Fruit fly (Drosophila melanogaster) whole organism, adult: ENCODE results near the gene GATAe.
A peak's percentile ranks its signal among the peaks of the same experiment; 100 is the strongest.

Experiments used
- CG11617 ChIP-seq: fragments of 200-800 bp; sonication (Bioruptor generic); optimal IDR thresholded peaks from 2 replicates; lab custom pipeline; 2017; ENCODE audit warnings: mild to moderate bottlenecking, missing biosample characterization, missing genetic modification reagents, missing genetic modification characterization
- CG12768 ChIP-seq: fragments of 200-800 bp; sonication (Bioruptor generic); optimal IDR thresholded peaks from 2 replicates; lab custom pipeline; 2017; ENCODE audit warnings: missing biosample characterization, missing genetic modification characterization, mild to moderate bottlenecking, moderate library complexity, missing genetic modification reagents
- CG14711 ChIP-seq: fragments of 200-800 bp; sonication (Bioruptor generic); optimal IDR thresholded peaks from 2 replicates; lab custom pipeline; 2018; ENCODE audit warnings: missing biosample characterization, mild to moderate bottlenecking, missing genetic modification characterization, moderate library complexity
- CG1620 ChIP-seq: fragments of 200-800 bp; sonication (Bioruptor generic); optimal IDR thresholded peaks from 2 replicates; lab custom pipeline; 2016; ENCODE audit warnings: missing biosample characterization, missing genetic modification characterization
- CG33017 ChIP-seq: fragments of 200-800 bp; sonication (Bioruptor generic); optimal IDR thresholded peaks from 2 replicates; lab custom pipeline; 2018; ENCODE audit warnings: missing biosample characterization, mild to moderate bottlenecking, missing genetic modification characterization, moderate library complexity
- CG5204 ChIP-seq: fragments of 200-800 bp; sonication (Bioruptor generic); optimal IDR thresholded peaks from 2 replicates; lab custom pipeline; 2016; ENCODE audit warnings: missing biosample characterization, missing genetic modification characterization
- CG7045 ChIP-seq: fragments of 200-800 bp; sonication (Bioruptor generic); optimal IDR thresholded peaks from 2 replicates; lab custom pipeline; 2017; ENCODE audit warnings: missing biosample characterization, mild to moderate bottlenecking, missing genetic modification characterization
- CG7101 ChIP-seq: fragments of 200-800 bp; sonication (Bioruptor generic); optimal IDR thresholded peaks from 2 replicates; lab custom pipeline; 2018; ENCODE audit warnings: missing biosample characterization, mild to moderate bottlenecking, missing genetic modification characterization, moderate library complexity
- Clk ChIP-seq: fragments of 200-800 bp; sonication (Bioruptor generic); optimal IDR thresholded peaks from 2 replicates; lab custom pipeline; 2017; ENCODE audit warnings: missing biosample characterization, missing genetic modification characterization
- Crg-1 ChIP-seq: fragments of 200-800 bp; sonication (Bioruptor generic); optimal IDR thresholded peaks from 2 replicates; lab custom pipeline; 2016; ENCODE audit warnings: missing biosample characterization, missing genetic modification characterization
- Hr96 ChIP-seq: fragments of 200-800 bp; sonication (Bioruptor generic); optimal IDR thresholded peaks from 2 replicates; lab custom pipeline; 2016; ENCODE audit warnings: missing biosample characterization, missing genetic modification characterization
- Mnt ChIP-seq: fragments of 200-800 bp; sonication (Bioruptor generic); optimal IDR thresholded peaks from 2 replicates; lab custom pipeline; 2016; ENCODE audit warnings: missing biosample characterization, mild to moderate bottlenecking, missing genetic modification characterization
- bab1 ChIP-seq: fragments of 200-800 bp; sonication (Bioruptor generic); optimal IDR thresholded peaks from 3 replicates; lab custom pipeline; 2019; ENCODE audit warnings: missing biosample characterization, mild to moderate bottlenecking, missing genetic modification characterization, moderate library complexity
- cic ChIP-seq: fragments of 200-800 bp; sonication (Bioruptor generic); optimal IDR thresholded peaks from 2 replicates; lab custom pipeline; 2017; ENCODE audit warnings: missing biosample characterization, mild to moderate bottlenecking, missing genetic modification characterization, moderate library complexity
- cnc ChIP-seq, 2 experiments: fragments of >200 bp; optimal IDR thresholded peaks; 2 replicates each; lab custom pipeline; 2017
- kay ChIP-seq: fragments of 200-800 bp; sonication (Bioruptor generic); peaks from one replicate; lab custom pipeline; 2016; ENCODE audit warnings: missing biosample characterization, missing genetic modification characterization, borderline replicate concordance
- ovo ChIP-seq: fragments of 200-800 bp; sonication (Bioruptor generic); optimal IDR thresholded peaks from 2 replicates; lab custom pipeline; 2016; ENCODE audit warnings: missing biosample characterization, missing genetic modification characterization
- pad ChIP-seq: fragments of 200-800 bp; sonication (Bioruptor generic); optimal IDR thresholded peaks from 3 replicates; lab custom pipeline; 2017; ENCODE audit warnings: missing biosample characterization, missing genetic modification characterization, mild to moderate bottlenecking, moderate library complexity, missing genetic modification reagents
- tj ChIP-seq: fragments of 200-800 bp; sonication (Bioruptor generic); optimal IDR thresholded peaks from 3 replicates; lab custom pipeline; 2017; ENCODE audit warnings: missing biosample characterization, mild to moderate bottlenecking, missing genetic modification characterization, moderate library complexity
- toe ChIP-seq: fragments of 200-800 bp; sonication (Bioruptor generic); optimal IDR thresholded peaks from 2 replicates; lab custom pipeline; 2016; ENCODE audit warnings: missing biosample characterization, missing genetic modification characterization

Gene GATAe

dm6 chr3R:15993815-15994572 is 14.9 kb upstream of the GATAe start:
- TF ChIP-seq CG12768 (GFP tag; lab: Kevin White, UChicago) (no peak), cic (GFP tag; lab: Kevin White, UChicago) (peak; percentile 4), ovo (GFP tag; lab: Kevin White, UChicago) (peak; percentile 69)

dm6 chr3R:15994573-15994869 is 14.4 kb upstream of the GATAe start:
- no peak for TF ChIP-seq kay (GFP tag; lab: Kevin White, UChicago)
- no peak for TF ChIP-seq cnc (optimal IDR thresholded peaks at IDR 0.05; lab: Kevin White, UChicago)
- peak; percentile 58 for TF ChIP-seq tj (GFP tag; lab: Kevin White, UChicago)
- no peak for TF ChIP-seq CG1620

dm6 chr3R:15998972-15999721 is 9.8 kb upstream of the GATAe start:
- TF ChIP-seq CG7045 (no peak), bab1 (GFP tag; lab: Kevin White, UChicago) (no peak), CG12768 (GFP tag; lab: Kevin White, UChicago) (no peak), CG11617 (no peak), CG33017 (tag; lab: Kevin White, UChicago) (no peak), Mnt (GFP tag; lab: Kevin White, UChicago) (no peak), CG5204 (GFP tag; lab: Kevin White, UChicago) (no peak), tj (GFP tag; lab: Kevin White, UChicago) (no peak), CG7101 (tag; lab: Kevin White, UChicago) (no peak), kay (GFP tag; lab: Kevin White, UChicago) (no peak), Clk (no peak), pad (GFP tag; lab: Kevin White, UChicago) (no peak), Hr96 (GFP tag; lab: Kevin White, UChicago) (no peak), ovo (GFP tag; lab: Kevin White, UChicago) (no peak), CG14711 (tag; lab: Kevin White, UChicago) (no peak), cic (GFP tag; lab: Kevin White, UChicago) (no peak), Crg-1 (GFP tag; lab: Kevin White, UChicago) (no peak), toe (GFP tag; lab: Kevin White, UChicago) (no peak), cnc (optimal IDR thresholded peaks at IDR 0.05; lab: Kevin White, UChicago) (no peak), CG1620 (no peak)

dm6 chr3R:16004015-16004414 is 4.9 kb upstream of the GATAe start:
- TF ChIP-seq CG5204 (GFP tag; lab: Kevin White, UChicago) (no peak), Mnt (GFP tag; lab: Kevin White, UChicago) (no peak), Crg-1 (GFP tag; lab: Kevin White, UChicago) (peak; percentile 6), cic (GFP tag; lab: Kevin White, UChicago) (no peak), Hr96 (GFP tag; lab: Kevin White, UChicago) (no peak), pad (GFP tag; lab: Kevin White, UChicago) (peak; percentile 8), CG11617 (no peak), kay (GFP tag; lab: Kevin White, UChicago) (peak; percentile 80), toe (GFP tag; lab: Kevin White, UChicago) (no peak), CG7101 (tag; lab: Kevin White, UChicago) (no peak), cnc (optimal IDR thresholded peaks at IDR 0.05; lab: Kevin White, UChicago) (no peak), CG12768 (GFP tag; lab: Kevin White, UChicago) (no peak), bab1 (GFP tag; lab: Kevin White, UChicago) (peak; percentile 59), CG14711 (tag; lab: Kevin White, UChicago) (no peak), CG1620 (no peak), ovo (GFP tag; lab: Kevin White, UChicago) (no peak), CG33017 (tag; lab: Kevin White, UChicago) (no peak), tj (GFP tag; lab: Kevin White, UChicago) (no peak), Clk (no peak), CG7045 (no peak)

dm6 chr3R:16004691-16005474 is 4.0 kb upstream of the GATAe start:
- TF ChIP-seq CG7045: peak; percentile 53
- TF ChIP-seq kay (GFP tag; lab: Kevin White, UChicago): peak; percentile 81
- peak; percentile 42 for TF ChIP-seq Crg-1 (GFP tag; lab: Kevin White, UChicago)
- TF ChIP-seq CG7101 (tag; lab: Kevin White, UChicago): peak; percentile 15
- peak; percentile 36 for TF ChIP-seq toe (GFP tag; lab: Kevin White, UChicago)
- TF ChIP-seq CG14711 (tag; lab: Kevin White, UChicago): peak; percentile 58
- peak; percentile 56 for TF ChIP-seq CG11617
- TF ChIP-seq pad (GFP tag; lab: Kevin White, UChicago): peak; percentile 68
- TF ChIP-seq cic (GFP tag; lab: Kevin White, UChicago): peak; percentile 96
- TF ChIP-seq CG1620: no peak
- peak; percentile 7 for TF ChIP-seq bab1 (GFP tag; lab: Kevin White, UChicago)
- peak; percentile 56 for TF ChIP-seq Hr96 (GFP tag; lab: Kevin White, UChicago)
- peak; percentile 36 for TF ChIP-seq ovo (GFP tag; lab: Kevin White, UChicago)
- TF ChIP-seq CG33017 (tag; lab: Kevin White, UChicago): peak; percentile 77
- TF ChIP-seq cnc (optimal IDR thresholded peaks at IDR 0.05; lab: Kevin White, UChicago): peak; percentile 66 to 69
- TF ChIP-seq CG12768 (GFP tag; lab: Kevin White, UChicago): peak; percentile 88
- TF ChIP-seq Mnt (GFP tag; lab: Kevin White, UChicago): peak; percentile 89
- TF ChIP-seq CG5204 (GFP tag; lab: Kevin White, UChicago): peak; percentile 20
- TF ChIP-seq tj (GFP tag; lab: Kevin White, UChicago): peak; percentile 33
- peak; percentile 73 for TF ChIP-seq Clk
